Worm (Caenorhabditis elegans): ENCODE results near the gene C05C9.1.

The C05C9.1 gene

DNA sequence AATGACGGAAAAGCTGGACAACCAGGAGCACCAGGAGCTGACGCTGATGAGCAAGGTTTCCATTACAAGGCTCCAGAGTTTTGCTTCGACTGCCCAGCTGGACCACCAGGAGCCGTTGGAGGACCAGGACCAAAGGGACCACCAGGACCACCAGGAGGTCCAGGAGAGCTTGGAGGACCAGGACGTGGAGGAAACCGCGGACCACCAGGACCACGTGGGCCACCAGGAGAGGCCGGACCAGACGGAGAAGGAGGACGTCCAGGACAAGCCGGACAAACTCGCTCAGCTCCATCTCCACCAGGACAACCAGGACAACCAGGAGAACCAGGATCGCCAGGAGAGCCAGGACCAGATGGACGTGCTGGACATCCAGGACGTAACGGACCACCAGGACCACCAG lies 41.3 kb downstream of the C05C9.1 start:
- TF ChIP-seq set-16 (GFP tag; IDR thresholded peaks at IDR 0.05): peak; percentile 95
- TF ChIP-seq tag-97 (GFP tag; IDR thresholded peaks at IDR 0.05): 0 out of 2 replicates have a peak, but pooled peaks have one; percentile 61
- TF ChIP-seq ctbp-1 (GFP tag; IDR thresholded peaks at IDR 0.05): 0 out of 2 replicates have a peak, but pooled peaks have one; percentile 9

DNA sequence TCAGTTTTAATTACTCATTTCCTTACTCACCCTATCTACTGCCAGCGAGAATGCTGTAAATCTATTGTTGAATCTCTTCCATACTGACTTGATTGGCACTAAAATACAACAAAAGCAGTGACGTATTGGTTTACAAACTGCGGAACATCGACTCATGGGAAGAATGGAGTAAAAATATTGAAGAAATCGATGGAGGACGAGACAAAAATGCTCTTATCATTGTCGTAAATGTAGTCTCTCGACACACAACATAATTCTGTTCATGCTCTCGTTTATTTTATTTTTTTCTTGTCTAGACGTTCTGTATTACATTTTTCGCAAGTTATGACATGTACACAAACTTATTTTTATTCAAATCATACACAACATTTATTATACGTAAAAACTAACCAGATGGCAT lies 43.1 kb downstream of the C05C9.1 start, which contains the start of gene C34F6.11:
C34F6.11 (minus strand) TSS at position 160 of the 400 bp plus-strand sequence.
- TF ChIP-seq dmd-8 (GFP tag; IDR thresholded peaks at IDR 0.05) (no peak), dve-1 (tag; optimal IDR thresholded peaks at IDR 0.05; ENCODE audit: insufficient read depth) (peak; percentile 64), zip-2 (tag; optimal IDR thresholded peaks at IDR 0.05) (no peak), php-3 (GFP tag; IDR thresholded peaks at IDR 0.05) (0 out of 2 replicates have a peak, but pooled peaks have one; percentile 35), mdl-1 (tag; optimal IDR thresholded peaks at IDR 0.05) (no peak), daf-16 (GFP tag; optimal IDR thresholded peaks at IDR 0.05) (no peak), daf-16 (tag; optimal IDR thresholded peaks at IDR 0.05) (peak; percentile 72), tra-1 (GFP tag; IDR thresholded peaks at IDR 0.05) (no peak), nhr-28 (tag; optimal IDR thresholded peaks at IDR 0.05) (peak; percentile 82), hlh-11 (tag; optimal IDR thresholded peaks at IDR 0.05) (peak; percentile 14), dmd-6 (GFP tag; IDR thresholded peaks at IDR 0.05) (peak; percentile 19; the same call in 1 of the 2 replicates), F49E8.2 (tag; optimal IDR thresholded peaks at IDR 0.05; ENCODE audit: borderline replicate concordance) (no peak), nhr-77 (tag; optimal IDR thresholded peaks at IDR 0.05) (peak; percentile 12)

DNA sequence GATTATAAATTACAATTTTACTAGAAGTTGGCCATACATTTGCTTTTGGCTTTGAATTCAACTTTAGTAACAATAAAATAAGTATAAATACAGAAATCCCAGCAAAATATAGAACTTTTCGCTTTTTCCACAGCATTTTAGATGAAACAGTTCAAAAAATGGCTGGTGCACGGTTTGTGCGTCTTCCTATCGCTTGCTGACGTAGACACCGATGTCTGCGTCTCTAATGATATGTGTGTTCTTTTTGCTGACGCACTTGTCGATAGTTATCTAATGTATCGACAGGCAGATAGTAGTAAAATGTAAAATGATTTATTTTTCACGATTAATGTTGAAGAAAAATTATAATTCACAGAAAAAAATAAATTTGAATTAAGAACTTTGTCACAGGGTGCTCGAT lies 46.3 kb downstream of the C05C9.1 start, which contains the start of gene hst-2:
hst-2 (minus strand) TSS at position 203 of the 400 bp plus-strand sequence.
- TF ChIP-seq dmd-8 (GFP tag; IDR thresholded peaks at IDR 0.05): no peak
- peak; percentile 98 for TF ChIP-seq aha-1 (tag)
- TF ChIP-seq nhr-42 (GFP tag; IDR thresholded peaks at IDR 0.05): peak; percentile 80
- peak; percentile 76 for TF ChIP-seq hlh-30 (tag; optimal IDR thresholded peaks at IDR 0.05; ENCODE audit: insufficient read depth)
- peak in 1 of 2 experiments; percentile 98 for TF ChIP-seq unc-62 (GFP tag; optimal IDR thresholded peaks at IDR 0.05 in 1 of 2)
- no peak for TF ChIP-seq unc-62 (tag; optimal IDR thresholded peaks at IDR 0.05)
- TF ChIP-seq ZK337.2 (GFP tag; IDR thresholded peaks at IDR 0.05): no peak
- no peak for TF ChIP-seq nhr-41 (GFP tag; IDR thresholded peaks at IDR 0.05)
- peak; percentile 9 for TF ChIP-seq ces-1 (GFP tag; optimal IDR thresholded peaks at IDR 0.05)
- TF ChIP-seq lin-13 (GFP tag; optimal IDR thresholded peaks at IDR 0.05): peak; percentile 58
- peak; percentile 18 to 70 for TF ChIP-seq daf-16 (GFP tag; optimal IDR thresholded peaks at IDR 0.05)
- peak; percentile 61 for TF ChIP-seq daf-16 (tag; optimal IDR thresholded peaks at IDR 0.05)
- TF ChIP-seq attf-4 (tag; optimal IDR thresholded peaks at IDR 0.05): no peak
- TF ChIP-seq lir-3 (tag; optimal IDR thresholded peaks at IDR 0.05): no peak
- peak; percentile 86 for TF ChIP-seq ceh-20 (GFP tag; IDR thresholded peaks at IDR 0.05)
- TF ChIP-seq egl-27 (tag; optimal IDR thresholded peaks at IDR 0.05): no peak
- TF ChIP-seq dpl-1 (GFP tag; optimal IDR thresholded peaks at IDR 0.05): peak; percentile 76
- TF ChIP-seq ceh-44 (GFP tag; IDR thresholded peaks at IDR 0.05): no peak
- no peak for TF ChIP-seq snpc-4 (tag; optimal IDR thresholded peaks at IDR 0.05)
- TF ChIP-seq nhr-6 (tag; optimal IDR thresholded peaks at IDR 0.05): peak; percentile 56
- TF ChIP-seq pqm-1 (tag; optimal IDR thresholded peaks at IDR 0.05): no peak
- no peak for TF ChIP-seq ZK546.5 (tag; optimal IDR thresholded peaks at IDR 0.05)
- TF ChIP-seq sdz-12 (GFP tag; optimal IDR thresholded peaks at IDR 0.05): no peak
- TF ChIP-seq zip-11 (GFP tag; IDR thresholded peaks at IDR 0.05): no peak
- TF ChIP-seq aly-2 (tag; optimal IDR thresholded peaks at IDR 0.05): no peak
- no peak for TF ChIP-seq skn-1 (tag; optimal IDR thresholded peaks at IDR 0.05)
- TF ChIP-seq lin-15B (tag; optimal IDR thresholded peaks at IDR 0.05): no peak
- TF ChIP-seq T20F7.1 (GFP tag; optimal IDR thresholded peaks at IDR 0.05): peak; percentile 74
- TF ChIP-seq nhr-11 (tag; optimal IDR thresholded peaks at IDR 0.05): peak; percentile 74
- peak; percentile 77; the same call in 1 of the 2 replicates for TF ChIP-seq ctbp-1 (GFP tag; IDR thresholded peaks at IDR 0.05)
- TF ChIP-seq nhr-102 (tag; optimal IDR thresholded peaks at IDR 0.05): peak; percentile 93
- TF ChIP-seq fos-1 (tag; optimal IDR thresholded peaks at IDR 0.05): no peak
- TF ChIP-seq F44E2.7 (GFP tag; IDR thresholded peaks at IDR 0.05): no peak
- TF ChIP-seq daf-12 (tag; optimal IDR thresholded peaks at IDR 0.05): no peak
- no peak for TF ChIP-seq nhr-111 (GFP tag; optimal IDR thresholded peaks at IDR 0.05)
- no peak for TF ChIP-seq Y48G9A.11 (GFP tag; IDR thresholded peaks at IDR 0.05)
- TF ChIP-seq madf-5 (GFP tag; IDR thresholded peaks at IDR 0.05): no peak
- TF ChIP-seq zag-1 (tag; optimal IDR thresholded peaks at IDR 0.05): no peak
